Fruit fly (Drosophila melanogaster) whole organism, prepupa: Measurements from ENCODE around the gene CG9777.

Experiments used
- CG8119 ChIP-seq: fragments of 200-800 bp; sonication (Bioruptor generic); IDR thresholded peaks from 3 replicates; pipeline ENCODE4 v1.3.6; 2022; ENCODE audit warnings: missing biosample characterization, missing genetic modification characterization
- CG8632 ChIP-seq: fragments of 200-800 bp; sonication (Bioruptor generic); optimal IDR thresholded peaks from 3 replicates; lab custom pipeline; 2016; ENCODE audit warnings: missing biosample characterization, missing genetic modification characterization
- CG9139 ChIP-seq: fragments of 200-800 bp; sonication (Bioruptor generic); optimal IDR thresholded peaks from 3 replicates; lab custom pipeline; 2017; ENCODE audit warnings: missing biosample characterization, mild to moderate bottlenecking, missing genetic modification characterization
- Eip78C ChIP-seq: fragments of 200-800 bp; sonication (Bioruptor generic); peaks from one replicate; lab custom pipeline; 2016; ENCODE audit warnings: missing biosample characterization, missing genetic modification characterization
- Hr39 ChIP-seq: fragments of 200-800 bp; sonication (Bioruptor generic); optimal IDR thresholded peaks from 2 replicates; lab custom pipeline; 2016; ENCODE audit warnings: missing biosample characterization, missing genetic modification characterization
- Hr4 ChIP-seq: fragments of 200-800 bp; sonication (Bioruptor generic); optimal IDR thresholded peaks from 3 replicates; lab custom pipeline; 2016; ENCODE audit warnings: missing biosample characterization, missing genetic modification characterization
- OdsH ChIP-seq: fragments of 200-800 bp; sonication (Bioruptor generic); optimal IDR thresholded peaks from 3 replicates; lab custom pipeline; 2016; ENCODE audit warnings: missing biosample characterization, missing genetic modification characterization
- Smox ChIP-seq: fragments of 200-800 bp; sonication (Bioruptor generic); optimal IDR thresholded peaks from 3 replicates; lab custom pipeline; 2016; ENCODE audit warnings: missing biosample characterization, missing genetic modification characterization
- Sox14 ChIP-seq: fragments of 200-800 bp; sonication (Bioruptor generic); optimal IDR thresholded peaks from 3 replicates; lab custom pipeline; 2016; ENCODE audit warnings: missing biosample characterization, missing genetic modification characterization
- esn ChIP-seq: fragments of 200-800 bp; sonication (Bioruptor generic); optimal IDR thresholded peaks from 2 replicates; lab custom pipeline; 2016; ENCODE audit warnings: missing biosample characterization, mild to moderate bottlenecking, missing genetic modification characterization, moderate library complexity
- ss ChIP-seq, 2 experiments: fragments of 200-800 bp; sonication (Bioruptor generic); optimal IDR thresholded peaks; 2 replicates in 1 of 2; 3 replicates in 1 of 2; lab custom pipeline; 2017 to 2018; ENCODE audit warnings: mild to moderate bottlenecking in 2 of 2, missing biosample characterization in 2 of 2, missing genetic modification characterization in 2 of 2, moderate library complexity in 1 of 2
- vri ChIP-seq: fragments of 200-800 bp; sonication (Bioruptor generic); optimal IDR thresholded peaks from 3 replicates; lab custom pipeline; 2016; ENCODE audit warnings: missing biosample characterization, mild to moderate bottlenecking, missing genetic modification characterization

DNA sequence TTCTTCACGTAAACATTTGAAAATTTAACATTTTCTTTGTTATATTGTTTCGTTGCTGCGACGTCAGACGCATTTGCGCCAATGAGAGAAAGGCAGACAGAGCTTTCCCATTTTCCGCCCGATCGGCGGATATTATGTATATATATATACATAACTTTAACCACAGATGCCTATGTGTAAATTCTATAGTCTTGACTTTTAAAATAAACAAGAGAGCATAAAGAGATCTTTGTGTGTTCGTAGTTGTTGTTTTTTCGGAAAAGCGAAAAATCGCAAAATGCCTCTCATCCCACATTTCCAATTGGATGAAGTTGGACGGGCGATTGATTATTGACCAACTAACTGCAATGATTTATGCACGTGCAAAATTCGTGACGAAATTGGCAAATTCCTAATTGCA, 44.6 kb upstream of the CG9777 start, which contains the start of gene CG13012:
- TF ChIP-seq CG9139 (GFP tag; lab: Kevin White, UChicago) (no peak), Sox14 (no peak), esn (GFP tag; lab: Kevin White, UChicago) (no peak), CG8119 (GFP tag; lab: Robert Waterston, UW) (no peak), Hr4 (no peak), Smox (no peak), Hr39 (no peak), ss (GFP tag; optimal IDR thresholded peaks at IDR 0.05; lab: Kevin White, UChicago) (no peak), OdsH (GFP tag; lab: Kevin White, UChicago) (no peak), vri (GFP tag; lab: Kevin White, UChicago) (no peak), CG8632 (no peak), Eip78C (GFP tag; lab: Kevin White, UChicago) (peak; percentile 52)
